Worm (Caenorhabditis elegans) whole organism, midembryonic: ENCODE results near the gene dmsr-10.

Source experiments
- T22C8.4 ChIP-seq: fragments of 200-800 bp; sonication (Bioruptor generic); IDR thresholded peaks from 2 replicates; pipeline ENCODE4 v1.3.6; 2022; ENCODE audit warnings: missing genetic modification characterization, missing compliant biosample characterization
- cog-1 ChIP-seq: sonication (generic microtip); optimal IDR thresholded peaks from 2 replicates; lab custom pipeline; 2016; ENCODE audit warnings: missing genetic modification characterization, missing compliant biosample characterization
- flt-1 ChIP-seq: fragments of 200-800 bp; sonication (Bioruptor generic); IDR thresholded peaks from 2 replicates; pipeline ENCODE4 v1.3.6; 2022; ENCODE audit warnings: missing genetic modification characterization, missing compliant biosample characterization
- klf-2 ChIP-seq: fragments of 200-800 bp; sonication (Bioruptor generic); conservative IDR thresholded peaks from 2 replicates; pipeline ENCODE4 v1.3.6; 2022; ENCODE audit warnings: missing genetic modification reagents, missing genetic modification characterization, missing compliant biosample characterization
- med-1 ChIP-seq: sonication (generic microtip); optimal IDR thresholded peaks from 2 replicates; lab custom pipeline; 2017; ENCODE audit warnings: missing genetic modification characterization, mild to moderate bottlenecking, missing compliant biosample characterization, antibody characterized with exemption, missing genetic modification reagents; ENCODE audit not compliant: insufficient read depth
- ref-1 ChIP-seq: fragments of 200-800 bp; sonication (Bioruptor generic); conservative IDR thresholded peaks from 2 replicates; pipeline ENCODE4 v1.3.6; 2022; ENCODE audit warnings: missing genetic modification reagents, missing genetic modification characterization, missing compliant biosample characterization
- ztf-23 ChIP-seq: fragments of 200-800 bp; sonication (Bioruptor generic); IDR thresholded peaks from 2 replicates; pipeline ENCODE4 v1.3.6; 2022; ENCODE audit warnings: missing genetic modification reagents, missing genetic modification characterization, missing compliant biosample characterization
- ztf-29 ChIP-seq: fragments of 200-800 bp; sonication (Bioruptor generic); IDR thresholded peaks from 2 replicates; pipeline ENCODE4 v1.3.6; 2022; ENCODE audit warnings: missing genetic modification reagents, missing genetic modification characterization, missing compliant biosample characterization

DNA sequence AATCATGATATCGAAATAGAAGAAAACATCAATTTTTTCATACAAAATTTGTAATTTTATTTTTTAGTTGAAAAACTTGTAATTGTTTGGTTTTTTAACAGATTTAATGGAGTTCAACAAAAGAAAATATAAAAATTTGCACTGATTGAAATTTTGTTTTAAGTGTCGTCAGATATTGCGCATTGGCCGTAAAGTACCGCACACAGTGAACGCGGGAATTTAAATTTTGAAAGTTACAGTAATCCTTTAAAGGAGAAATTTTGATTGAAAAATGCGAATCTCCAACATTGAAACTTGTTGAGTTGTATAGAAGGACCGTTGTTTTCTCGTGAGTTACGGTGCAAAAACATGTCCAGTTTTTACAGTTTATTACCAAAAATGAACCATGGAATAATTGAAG is 8.8 kb downstream of the dmsr-10 start:
- no peak for TF ChIP-seq ref-1 (GFP tag; lab: Robert Waterston, UW)
- no peak for TF ChIP-seq ztf-23
- no peak for TF ChIP-seq flt-1 (GFP tag; lab: Robert Waterston, UW)
- TF ChIP-seq cog-1 (tag; lab: Kevin White, UChicago) = no peak
- TF ChIP-seq med-1 (GFP tag; lab: Kevin White, UChicago) = no peak
- no peak for TF ChIP-seq klf-2
- no peak for TF ChIP-seq ztf-29 (GFP tag; lab: Robert Waterston, UW)
- no peak for TF ChIP-seq T22C8.4 (GFP tag; lab: Robert Waterston, UW)
